Fruit fly (Drosophila melanogaster): ENCODE measurements around the gene CG17186.
A peak's percentile ranks its signal among the peaks of the same experiment; 100 is the strongest.

CG17186 gene

dm6 chr3R:19904865-19905373 lies 27.6 kb upstream of the CG17186 start, which contains the start of the genes Surf6 and RhoGAP92B (continued):
- TF ChIP-seq Med (GFP tag) (peak; percentile 97), ase (GFP tag; IDR thresholded peaks at IDR 0.05) (no peak), CG11085 (GFP tag; IDR thresholded peaks at IDR 0.05) (no peak), HmgZ (tag; optimal IDR thresholded peaks at IDR 0.05) (peak; percentile 79), CG5953 (GFP tag; IDR thresholded peaks at IDR 0.05) (0 out of 2 replicates have a peak, but pooled peaks have one; percentile 27), Usf (GFP tag; optimal IDR thresholded peaks at IDR 0.05) (no peak), en (GFP tag; optimal IDR thresholded peaks at IDR 0.05) (peak; percentile 49), CG4282 (GFP tag; optimal IDR thresholded peaks at IDR 0.05) (peak; percentile 11), CG9817 (tag; optimal IDR thresholded peaks at IDR 0.05) (peak; percentile 31), Hr51 (GFP tag; optimal IDR thresholded peaks at IDR 0.05) (peak; percentile 32 to 55), cato (GFP tag; optimal IDR thresholded peaks at IDR 0.05; ENCODE audit: borderline replicate concordance) (no peak), Sry-δ (GFP tag; optimal IDR thresholded peaks at IDR 0.05) (peak; percentile 65), Ptx1 (GFP tag; IDR thresholded peaks at IDR 0.05) (0 out of 2 replicates have a peak, but pooled peaks have one; percentile 27), CG4360 (GFP tag; IDR thresholded peaks at IDR 0.05) (0 out of 2 replicates have a peak, but pooled peaks have one; percentile 8), pum (GFP tag; optimal IDR thresholded peaks at IDR 0.05) (peak; percentile 45), da (GFP tag; optimal IDR thresholded peaks at IDR 0.05) (no peak), btn (GFP tag; optimal IDR thresholded peaks at IDR 0.05) (no peak), Hr78 (GFP tag; optimal IDR thresholded peaks at IDR 0.05) (peak in 1 of 2 experiments; percentile 98), ap (GFP tag; IDR thresholded peaks at IDR 0.05) (no peak), Ets97D (GFP tag; optimal IDR thresholded peaks at IDR 0.05) (peak; percentile 89), pzg (GFP tag; optimal IDR thresholded peaks at IDR 0.05) (peak; percentile 95), luna (GFP tag; optimal IDR thresholded peaks at IDR 0.05) (peak; percentile 32), Blimp-1 (GFP tag; optimal IDR thresholded peaks at IDR 0.05) (peak; percentile 46), rib (GFP tag; IDR thresholded peaks at IDR 0.05) (no peak), Fer2 (tag; optimal IDR thresholded peaks at IDR 0.05) (peak; percentile 8), so (GFP tag; IDR thresholded peaks at IDR 0.05) (peak; percentile 53; the same call in 1 of the 3 replicates), CG16813 (GFP tag; IDR thresholded peaks at IDR 0.05; ENCODE audit: partially characterized antibody) (peak; percentile 34; the same call in 1 of the 3 replicates), CG11695 (GFP tag; IDR thresholded peaks at IDR 0.05) (0 out of 3 replicates have a peak, but pooled peaks have one; percentile 25), CG3065 (GFP tag; optimal IDR thresholded peaks at IDR 0.05) (peak; percentile 12), CG11504 (tag; optimal IDR thresholded peaks at IDR 0.05) (peak; percentile 69), slbo (GFP tag; IDR thresholded peaks at IDR 0.05) (peak; percentile 38), CG14441 (GFP tag; IDR thresholded peaks at IDR 0.05) (peak; percentile 61; the same call in 1 of the 2 replicates), CG13775 (GFP tag; optimal IDR thresholded peaks at IDR 0.05) (peak; percentile 64), CG6272 (GFP tag; IDR thresholded peaks at IDR 0.05) (no peak), prd (optimal IDR thresholded peaks at IDR 0.05) (no peak), prd (GFP tag; IDR thresholded peaks at IDR 0.05) (peak; percentile 62; the same call in 2 of the 3 replicates), zf30C (GFP tag; optimal IDR thresholded peaks at IDR 0.05) (no peak), ftz-f1 (GFP tag; optimal IDR thresholded peaks at IDR 0.05) (peak; percentile 51), trem (tag; optimal IDR thresholded peaks at IDR 0.05) (peak; percentile 89), row (GFP tag; IDR thresholded peaks at IDR 0.05) (peak; percentile 71), Dbx (GFP tag; IDR thresholded peaks at IDR 0.05) (peak; percentile 70; the same call in 2 of the 3 replicates), kni (GFP tag; optimal IDR thresholded peaks at IDR 0.05) (peak; percentile 39), unpg (GFP tag; optimal IDR thresholded peaks at IDR 0.05) (peak; percentile 55), Ada2b (GFP tag; IDR thresholded peaks at IDR 0.05) (0 out of 2 replicates have a peak, but pooled peaks have one; percentile 18), CG17612 (GFP tag; IDR thresholded peaks at IDR 0.05) (0 out of 2 replicates have a peak, but pooled peaks have one; percentile 23), Oli (tag; optimal IDR thresholded peaks at IDR 0.05) (peak; percentile 59), CG31441 (GFP tag; IDR thresholded peaks at IDR 0.05) (peak; percentile 76), Hmr (GFP tag; optimal IDR thresholded peaks at IDR 0.05) (peak; percentile 85), CTCF (GFP tag; optimal IDR thresholded peaks at IDR 0.05) (peak; percentile 47), CG31388 (GFP tag; optimal IDR thresholded peaks at IDR 0.05) (no peak), Bdp1 (GFP tag; optimal IDR thresholded peaks at IDR 0.05) (peak; percentile 36)

All from whole organism, embryonic.